Fruit fly (Drosophila melanogaster) whole organism, pupa: Measurements from ENCODE around the gene CG13041.

Experiments used
- CG10348 ChIP-seq: fragments of 200-800 bp; sonication (Bioruptor generic); IDR thresholded peaks from 2 replicates; pipeline ENCODE4 v1.3.6; 2022; ENCODE audit warnings: missing biosample characterization, missing genetic modification characterization
- CG12605 ChIP-seq: fragments of 200-800 bp; sonication (Bioruptor generic); IDR thresholded peaks from 2 replicates; pipeline ENCODE4 v1.3.6; 2022; ENCODE audit warnings: missing biosample characterization, missing genetic modification characterization
- CG13204 ChIP-seq: fragments of 200-800 bp; sonication (Bioruptor generic); optimal IDR thresholded peaks from 2 replicates; lab custom pipeline; 2018; ENCODE audit warnings: missing biosample characterization, mild to moderate bottlenecking, missing genetic modification characterization, moderate library complexity
- CG14655 ChIP-seq: fragments of 200-800 bp; sonication (Bioruptor generic); optimal IDR thresholded peaks from 3 replicates; lab custom pipeline; 2017; ENCODE audit warnings: mild to moderate bottlenecking, missing biosample characterization, missing genetic modification reagents, missing genetic modification characterization
- CG15710 ChIP-seq: fragments of 200-800 bp; sonication (Bioruptor generic); optimal IDR thresholded peaks from 2 replicates; lab custom pipeline; 2018; ENCODE audit warnings: missing biosample characterization, mild to moderate bottlenecking, missing genetic modification characterization, moderate library complexity
- CG17806 ChIP-seq: fragments of 200-800 bp; sonication (Bioruptor generic); optimal IDR thresholded peaks from 2 replicates; lab custom pipeline; 2018; ENCODE audit warnings: missing biosample characterization, mild to moderate bottlenecking, missing genetic modification characterization, moderate library complexity
- CG32121 ChIP-seq: fragments of 200-800 bp; sonication (Bioruptor generic); IDR thresholded peaks from 2 replicates; pipeline ENCODE4 v1.3.6; 2022; ENCODE audit warnings: missing biosample characterization, missing genetic modification characterization
- CG34367 ChIP-seq: fragments of 200-800 bp; sonication (Bioruptor generic); optimal IDR thresholded peaks from 2 replicates; lab custom pipeline; 2018; ENCODE audit warnings: missing biosample characterization, mild to moderate bottlenecking, missing genetic modification characterization
- CG4496 ChIP-seq: fragments of 200-800 bp; sonication (Bioruptor generic); IDR thresholded peaks from 3 replicates; pipeline ENCODE4 v1.3.6; 2022; ENCODE audit warnings: missing biosample characterization, missing genetic modification characterization
- CG8159 ChIP-seq: fragments of 200-800 bp; sonication (Bioruptor generic); optimal IDR thresholded peaks from 3 replicates; lab custom pipeline; 2018; ENCODE audit warnings: missing biosample characterization, mild to moderate bottlenecking, missing genetic modification characterization, moderate library complexity
- CG8301 ChIP-seq: fragments of 200-800 bp; sonication (Bioruptor generic); optimal IDR thresholded peaks from 2 replicates; lab custom pipeline; 2018; ENCODE audit warnings: missing biosample characterization, mild to moderate bottlenecking, missing genetic modification characterization
- CG9948 ChIP-seq: fragments of 200-800 bp; sonication (Bioruptor generic); optimal IDR thresholded peaks from 2 replicates; lab custom pipeline; 2018; ENCODE audit warnings: missing biosample characterization, mild to moderate bottlenecking, missing genetic modification characterization, moderate library complexity
- D1 ChIP-seq: fragments of 200-800 bp; sonication (Bioruptor generic); optimal IDR thresholded peaks from 2 replicates; lab custom pipeline; 2018; ENCODE audit warnings: missing biosample characterization, mild to moderate bottlenecking, missing genetic modification characterization, moderate library complexity
- EcR ChIP-seq: fragments of 200-800 bp; sonication (Bioruptor generic); optimal IDR thresholded peaks from 3 replicates; lab custom pipeline; 2019; ENCODE audit warnings: missing biosample characterization, missing genetic modification characterization, mild to moderate bottlenecking, moderate library complexity, missing genetic modification reagents
- Ets98B ChIP-seq: fragments of 200-800 bp; sonication (Bioruptor generic); IDR thresholded peaks from 2 replicates; pipeline ENCODE4 v1.3.6; 2022; ENCODE audit warnings: missing biosample characterization, missing genetic modification characterization
- Pif1A ChIP-seq: fragments of 200-800 bp; sonication (Bioruptor generic); optimal IDR thresholded peaks from 3 replicates; lab custom pipeline; 2016; ENCODE audit warnings: missing biosample characterization, missing genetic modification characterization
- Pif1B ChIP-seq: fragments of 200-800 bp; sonication (Bioruptor generic); optimal IDR thresholded peaks from 3 replicates; lab custom pipeline; 2016; ENCODE audit warnings: missing biosample characterization, missing genetic modification characterization
- Snoo ChIP-seq: fragments of 200-800 bp; sonication (Bioruptor generic); optimal IDR thresholded peaks from 3 replicates; lab custom pipeline; 2017; ENCODE audit warnings: missing biosample characterization, mild to moderate bottlenecking, missing genetic modification characterization, inconsistent platforms
- fd96Ca ChIP-seq: fragments of 200-800 bp; sonication (Bioruptor generic); IDR thresholded peaks from 3 replicates; pipeline ENCODE4 v1.3.6; 2022; ENCODE audit warnings: missing biosample characterization, missing genetic modification characterization
- gl ChIP-seq: fragments of 200-800 bp; sonication (Bioruptor generic); optimal IDR thresholded peaks from 2 replicates; lab custom pipeline; 2018; ENCODE audit warnings: missing biosample characterization, mild to moderate bottlenecking, missing genetic modification characterization
- rn ChIP-seq: fragments of 200-800 bp; sonication (Bioruptor generic); IDR thresholded peaks from 2 replicates; pipeline ENCODE4 v1.3.6; 2022; ENCODE audit warnings: missing biosample characterization, missing genetic modification characterization

CG13041 gene

dm6 chr3L:16361200-16361815 is 42.0 kb upstream of the CG13041 start:
- TF ChIP-seq D1 (tag; lab: Kevin White, UChicago) (peak; percentile 93), fd96Ca (GFP tag; lab: Robert Waterston, UW) (0 out of 3 replicates have a peak, but pooled peaks have one; percentile 22), CG13204 (GFP tag; lab: Kevin White, UChicago) (peak; percentile 90), CG8159 (tag; lab: Kevin White, UChicago) (peak; percentile 98), Pif1B (GFP tag; lab: Kevin White, UChicago) (peak; percentile 84), Ets98B (GFP tag; lab: Robert Waterston, UW) (no peak), CG17806 (peak; percentile 94), CG15710 (tag; lab: Kevin White, UChicago) (peak; percentile 97), Pif1A (GFP tag; lab: Kevin White, UChicago) (peak; percentile 83), CG9948 (tag; lab: Kevin White, UChicago) (peak; percentile 98), CG32121 (GFP tag; lab: Robert Waterston, UW) (no peak), CG12605 (GFP tag; lab: Robert Waterston, UW) (no peak), EcR (GFP tag; lab: Kevin White, UChicago) (peak; percentile 91), CG14655 (peak; percentile 83), gl (tag; lab: Kevin White, UChicago) (peak; percentile 86), rn (GFP tag; lab: Robert Waterston, UW) (no peak), CG4496 (no peak), CG8301 (peak; percentile 67), CG34367 (tag; lab: Kevin White, UChicago) (peak; percentile 95), Snoo (tag; lab: Kevin White, UChicago) (peak; percentile 73), CG10348 (GFP tag; lab: Robert Waterston, UW) (no peak)
- TF ChIP-seq, all 21 proteins: peak for 15

dm6 chr3L:16359795-16360194 is 40.5 kb upstream of the CG13041 start:
- TF ChIP-seq CG10348 (GFP tag; lab: Robert Waterston, UW) (no peak), rn (GFP tag; lab: Robert Waterston, UW) (no peak), Snoo (tag; lab: Kevin White, UChicago) (no peak), Pif1A (GFP tag; lab: Kevin White, UChicago) (no peak), gl (tag; lab: Kevin White, UChicago) (no peak), CG4496 (no peak), D1 (tag; lab: Kevin White, UChicago) (no peak)

dm6 chr3L:16359219-16359748 is 40.0 kb upstream of the CG13041 start, which contains the start of gene ringer:
TSS of gene ringer (minus strand) at chr3L:16359428.
- TF ChIP-seq CG8159 (tag; lab: Kevin White, UChicago) (no peak), CG14655 (no peak), CG15710 (tag; lab: Kevin White, UChicago) (no peak), Snoo (tag; lab: Kevin White, UChicago) (no peak), CG4496 (no peak), Pif1A (GFP tag; lab: Kevin White, UChicago) (no peak), CG10348 (GFP tag; lab: Robert Waterston, UW) (no peak), Ets98B (GFP tag; lab: Robert Waterston, UW) (no peak), CG9948 (tag; lab: Kevin White, UChicago) (no peak), Pif1B (GFP tag; lab: Kevin White, UChicago) (no peak), CG13204 (GFP tag; lab: Kevin White, UChicago) (no peak), fd96Ca (GFP tag; lab: Robert Waterston, UW) (no peak), EcR (GFP tag; lab: Kevin White, UChicago) (no peak), D1 (tag; lab: Kevin White, UChicago) (no peak), rn (GFP tag; lab: Robert Waterston, UW) (no peak)

DNA sequence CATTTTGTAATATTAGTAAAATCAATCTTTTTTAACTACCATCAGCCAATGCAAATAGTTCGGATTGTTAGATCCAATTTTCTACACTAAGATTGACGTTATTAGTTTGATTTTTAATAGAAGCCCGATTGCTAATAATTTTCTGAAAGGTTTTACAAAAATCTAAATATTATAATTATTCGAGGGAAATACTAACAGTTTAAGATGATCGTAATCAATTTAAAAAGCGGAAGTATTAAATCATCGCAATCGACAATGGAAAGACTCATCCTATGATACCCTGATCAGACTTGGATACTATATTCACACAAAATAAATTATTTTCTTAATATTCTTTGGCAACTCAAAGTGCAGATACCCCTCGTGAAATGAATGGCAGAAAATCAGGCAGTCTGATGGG is 38.5 kb upstream of the CG13041 start:
- TF ChIP-seq CG34367 (tag; lab: Kevin White, UChicago) = no peak
- TF ChIP-seq CG17806 = no peak
- TF ChIP-seq CG32121 (GFP tag; lab: Robert Waterston, UW) = no peak
- TF ChIP-seq CG13204 (GFP tag; lab: Kevin White, UChicago) = no peak
- no peak for TF ChIP-seq CG10348 (GFP tag; lab: Robert Waterston, UW)
- no peak for TF ChIP-seq fd96Ca (GFP tag; lab: Robert Waterston, UW)
- TF ChIP-seq CG8301 = no peak
- TF ChIP-seq Pif1B (GFP tag; lab: Kevin White, UChicago) = no peak
- TF ChIP-seq CG4496 = no peak
- peak; percentile 62 for TF ChIP-seq CG8159 (tag; lab: Kevin White, UChicago)
- TF ChIP-seq D1 (tag; lab: Kevin White, UChicago) = peak; percentile 52
- no peak for TF ChIP-seq Pif1A (GFP tag; lab: Kevin White, UChicago)
- TF ChIP-seq EcR (GFP tag; lab: Kevin White, UChicago) = no peak
- peak; percentile 16 for TF ChIP-seq CG15710 (tag; lab: Kevin White, UChicago)
- TF ChIP-seq Ets98B (GFP tag; lab: Robert Waterston, UW) = no peak
- TF ChIP-seq CG12605 (GFP tag; lab: Robert Waterston, UW) = no peak
- no peak for TF ChIP-seq gl (tag; lab: Kevin White, UChicago)
- no peak for TF ChIP-seq Snoo (tag; lab: Kevin White, UChicago)
- TF ChIP-seq CG14655 = no peak
- TF ChIP-seq rn (GFP tag; lab: Robert Waterston, UW) = no peak
- TF ChIP-seq CG9948 (tag; lab: Kevin White, UChicago) = peak; percentile 27

- no peak for TF ChIP-seq gl (tag; lab: Kevin White, UChicago)
- peak; percentile 91 for TF ChIP-seq EcR (GFP tag; lab: Kevin White, UChicago)
- TF ChIP-seq, all 21 proteins: peak for 1
Observed at dm6 chr3L:16357187-16357728, 37.9 kb upstream of the CG13041 start.
